Worm (Caenorhabditis elegans) whole organism, young adult: ENCODE results near the gene srh-102.
"Not testable (repeated sequence)": the region's sequence is repeated elsewhere in the genome, so short reads cannot be mapped to it uniquely, and the experiment has no call there.

Source experiments
- B0261.1 ChIP-seq: sonication (generic microtip); optimal IDR thresholded peaks from 2 replicates; lab custom pipeline; 2016; ENCODE audit warnings: mild to moderate bottlenecking, missing genetic modification characterization, moderate library complexity, missing compliant biosample characterization
- T26A5.8 ChIP-seq: sonication (generic microtip); optimal IDR thresholded peaks from 2 replicates; lab custom pipeline; 2016; ENCODE audit warnings: missing genetic modification characterization, missing compliant biosample characterization
- cebp-2 ChIP-seq: fragments of 200-800 bp; sonication (Bioruptor generic); IDR thresholded peaks from 2 replicates; pipeline ENCODE4 v1.3.6; 2022; ENCODE audit warnings: missing genetic modification characterization, missing compliant biosample characterization
- lsl-1 ChIP-seq: fragments of 200-800 bp; sonication (Bioruptor generic); optimal IDR thresholded peaks from 2 replicates; lab custom pipeline; 2018; ENCODE audit warnings: mild to moderate bottlenecking, missing genetic modification characterization, moderate library complexity, missing compliant biosample characterization
- pbrm-1 ChIP-seq: fragments of 200-800 bp; sonication (Bioruptor generic); IDR thresholded peaks from 2 replicates; pipeline ENCODE4 v1.3.6; 2022; ENCODE audit warnings: missing genetic modification reagents, missing genetic modification characterization, missing compliant biosample characterization
- pha-4 ChIP-seq: fragments of 150-350 bp; sonication (generic microtip); optimal IDR thresholded peaks from 2 replicates; lab custom pipeline; 2014; ENCODE audit warnings: missing biosample characterization, missing genetic modification reagents, missing genetic modification characterization
- rcor-1 ChIP-seq: fragments of 200-800 bp; sonication (Bioruptor generic); IDR thresholded peaks from 2 replicates; pipeline ENCODE4 v1.3.6; 2022; ENCODE audit warnings: missing genetic modification reagents, missing genetic modification characterization, missing compliant biosample characterization
- snpc-4 ChIP-seq, 5 experiments: fragments of 150-350 bp in 1 of 5; sonication (generic microtip) in 4 of 5; optimal IDR thresholded peaks; 2 replicates each; lab custom pipeline; 2014 to 2018; ENCODE audit warnings: missing genetic modification characterization in 5 of 5, missing biosample characterization in 3 of 5, antibody characterized with exemption in 2 of 5, mild to moderate bottlenecking in 2 of 5, missing compliant biosample characterization in 2 of 5, missing genotype in 2 of 5, moderate library complexity in 2 of 5, missing genetic modification reagents in 1 of 5
- tbp1 ChIP-seq: fragments of 200-800 bp; sonication (Bioruptor generic); optimal IDR thresholded peaks from 2 replicates; lab custom pipeline; 2018; ENCODE audit warnings: mild to moderate bottlenecking, missing genetic modification characterization, missing compliant biosample characterization
- zfh-2 ChIP-seq: fragments of 200-800 bp; sonication (Bioruptor generic); conservative IDR thresholded peaks from 2 replicates; pipeline ENCODE4 v1.3.6; 2022; ENCODE audit warnings: missing genetic modification reagents, missing genetic modification characterization, missing compliant biosample characterization

The srh-102 gene

DNA sequence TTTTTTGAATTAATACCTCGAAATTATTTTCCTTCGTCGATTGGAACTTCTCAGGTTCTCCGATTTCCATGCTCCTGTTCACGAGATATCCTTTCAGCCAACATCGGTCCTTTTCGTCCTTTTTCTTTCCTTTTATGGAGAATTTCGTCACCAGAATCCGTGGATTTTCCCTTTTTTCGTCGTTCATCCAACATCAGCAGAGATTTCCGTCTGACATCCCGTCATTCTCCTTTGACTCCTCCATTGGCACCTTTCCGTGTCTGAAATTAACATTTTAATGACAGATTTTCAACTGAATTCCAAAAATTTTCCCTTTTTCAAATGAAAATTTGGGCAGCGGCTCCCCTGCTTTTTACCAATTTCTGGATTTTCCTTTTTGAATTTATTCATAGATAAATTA lies 10.4 kb downstream of the srh-102 start:
- TF ChIP-seq pbrm-1 (GFP tag; lab: Robert Waterston, UW) (no peak), tbp1 (GFP tag; lab: Kevin White, UChicago) (no peak), T26A5.8 (tag; lab: Kevin White, UChicago) (no peak), pha-4 (no peak), cebp-2 (GFP tag; lab: Robert Waterston, UW) (no peak), rcor-1 (no peak)
- TF ChIP-seq, all 124 proteins: peak for 0

DNA sequence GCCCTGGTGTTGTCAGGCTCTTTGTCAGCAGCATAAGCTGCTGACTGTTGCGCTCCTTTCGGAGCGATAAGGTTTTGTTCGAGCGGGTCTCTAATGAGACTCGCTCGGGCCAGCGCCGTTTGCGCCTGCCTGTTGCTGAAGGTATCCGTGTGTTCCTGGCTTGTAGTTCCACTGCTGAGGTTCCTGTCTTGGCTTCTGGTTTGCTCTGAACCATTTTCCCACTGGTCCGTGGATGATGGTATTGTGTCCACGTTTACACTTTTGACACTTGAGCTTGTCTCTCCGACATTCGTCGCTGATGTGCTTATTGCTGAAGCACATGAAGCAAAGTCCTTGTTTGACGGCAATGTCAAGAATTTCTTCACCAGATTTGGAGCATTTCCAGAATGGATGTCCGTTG lies 14.0 kb downstream of the srh-102 start:
- TF ChIP-seq cebp-2 (GFP tag; lab: Robert Waterston, UW) (0 out of 2 replicates have a peak, but pooled peaks have one; percentile 19), zfh-2 (peak; percentile 53), lsl-1 (GFP tag; lab: Kevin White, UChicago) (no peak)

DNA sequence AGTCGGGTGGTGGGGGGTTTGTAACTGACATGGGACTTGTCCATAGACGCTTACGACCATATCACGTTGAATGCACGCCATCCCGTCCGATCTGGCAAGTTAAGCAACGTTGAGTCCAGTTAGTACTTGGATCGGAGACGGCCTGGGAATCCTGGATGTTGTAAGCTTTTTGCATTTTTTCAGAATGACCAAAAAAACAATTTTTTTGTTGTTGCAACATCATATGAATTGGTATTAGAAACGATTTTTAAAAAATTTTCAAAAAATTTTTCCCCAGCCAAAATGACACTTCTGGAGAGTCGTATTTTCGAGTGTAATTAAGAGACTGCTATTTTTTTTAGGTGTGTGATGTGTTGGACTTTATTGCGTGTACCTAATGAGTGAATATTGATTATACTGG lies 36.0 kb downstream of the srh-102 start:
- not testable (repeated sequence) for TF ChIP-seq snpc-4 (GFP tag; optimal IDR thresholded peaks at IDR 0.05; lab: Kevin White, UChicago)
- peak in 2 of 4 experiments; percentile 73 to 87 for TF ChIP-seq snpc-4 (tag; optimal IDR thresholded peaks at IDR 0.05; lab: Kevin White, UChicago)
- peak; percentile 8 for TF ChIP-seq B0261.1 (tag; lab: Kevin White, UChicago)
- peak; percentile 46 for TF ChIP-seq tbp1 (GFP tag; lab: Kevin White, UChicago)
